Worm (Caenorhabditis elegans): Measurements from ENCODE around the gene sri-32.
"Not testable (repeated sequence)": the region's sequence is repeated elsewhere in the genome, so short reads cannot be mapped to it uniquely, and the experiment has no call there.

The sri-32 gene

ce11 chrII:3154383-3154782 is at the start of gene sri-32:
TSS of gene sri-32 (minus strand) at chrII:3154483.
- no peak for TF ChIP-seq ztf-6 (GFP tag; IDR thresholded peaks at IDR 0.05)
- TF ChIP-seq mxl-1 (tag; optimal IDR thresholded peaks at IDR 0.05) = no peak
- TF ChIP-seq gei-17 (GFP tag; optimal IDR thresholded peaks at IDR 0.05) = no peak
- TF ChIP-seq ets-4 (GFP tag; optimal IDR thresholded peaks at IDR 0.05) = no peak
- no peak for TF ChIP-seq chd-7 (tag; optimal IDR thresholded peaks at IDR 0.05)
- no peak for TF ChIP-seq Y95B8A.8 (GFP tag; IDR thresholded peaks at IDR 0.05)
- no peak for TF ChIP-seq hrde-1 (tag; optimal IDR thresholded peaks at IDR 0.05; ENCODE audit: borderline replicate concordance)

- TF ChIP-seq mcd-1 (GFP tag; IDR thresholded peaks at IDR 0.05) (no peak), cebp-2 (GFP tag; IDR thresholded peaks at IDR 0.05) (no peak), Y79H2A.3 (GFP tag; conservative IDR thresholded peaks at IDR 0.05) (no peak), F57C9.4 (tag; optimal IDR thresholded peaks at IDR 0.05) (no peak), ZK185.1 (tag; optimal IDR thresholded peaks at IDR 0.05; ENCODE audit: poor library complexity, severe bottlenecking) (no peak), efl-1 (GFP tag; optimal IDR thresholded peaks at IDR 0.05) (no peak), T07F8.4 (tag; optimal IDR thresholded peaks at IDR 0.05) (no peak)
These were observed 49.1 kb upstream of the sri-32 start, which contains the start of gene sri-50 for ce11 chrII:3203415-3203814. TSS of gene sri-50 (plus strand) at chrII:3203715.

ce11 chrII:3202519-3202918 is 48.2 kb upstream of the sri-32 start, which contains the start of gene sri-53:
TSS of gene sri-53 (minus strand) at chrII:3202619.
- TF ChIP-seq lag-1 (GFP tag; IDR thresholded peaks at IDR 0.05) (no peak), mxl-1 (tag; optimal IDR thresholded peaks at IDR 0.05) (no peak), ets-4 (GFP tag; optimal IDR thresholded peaks at IDR 0.05) (no peak), B0035.1 (tag; optimal IDR thresholded peaks at IDR 0.05) (no peak), somi-1 (GFP tag; optimal IDR thresholded peaks at IDR 0.05) (no peak), F39B2.1 (GFP tag; IDR thresholded peaks at IDR 0.05) (no peak)

ce11 chrII:3201242-3201641 is 47.0 kb upstream of the sri-32 start, which contains the start of gene sri-48:
TSS of gene sri-48 (minus strand) at chrII:3201342.
- TF ChIP-seq lin-35 (GFP tag; optimal IDR thresholded peaks at IDR 0.05); mxl-1 (tag; optimal IDR thresholded peaks at IDR 0.05); tbp1 (GFP tag; optimal IDR thresholded peaks at IDR 0.05): not testable (repeated sequence)

ce11 chrII:3198998-3199397 is 44.7 kb upstream of the sri-32 start, which contains the start of gene sri-51:
TSS of gene sri-51 (minus strand) at chrII:3199098.
- TF ChIP-seq rec-8 (tag; optimal IDR thresholded peaks at IDR 0.05) = no peak
- TF ChIP-seq die-1 (tag; optimal IDR thresholded peaks at IDR 0.05) = no peak
- no peak for TF ChIP-seq unc-62 (GFP tag; optimal IDR thresholded peaks at IDR 0.05)
- TF ChIP-seq F57A8.1 (GFP tag; optimal IDR thresholded peaks at IDR 0.05) = no peak
- no peak for TF ChIP-seq snpc-1.1 (tag; optimal IDR thresholded peaks at IDR 0.05; ENCODE audit: insufficient read depth)
- TF ChIP-seq repo-1 (tag; optimal IDR thresholded peaks at IDR 0.05) = no peak
- no peak for TF ChIP-seq F33H1.4 (GFP tag; IDR thresholded peaks at IDR 0.05)
- TF ChIP-seq F57C9.4 (tag; optimal IDR thresholded peaks at IDR 0.05) = no peak
- no peak for TF ChIP-seq dox-1 (GFP tag; IDR thresholded peaks at IDR 0.05)
- no peak for TF ChIP-seq nfyb-1 (GFP tag; IDR thresholded peaks at IDR 0.05)
- TF ChIP-seq lag-1 (GFP tag; IDR thresholded peaks at IDR 0.05) = no peak
- no peak for TF ChIP-seq lin-54 (GFP tag; optimal IDR thresholded peaks at IDR 0.05)
- TF ChIP-seq hrde-1 (tag; optimal IDR thresholded peaks at IDR 0.05; ENCODE audit: borderline replicate concordance) = no peak
- TF ChIP-seq ets-4 (GFP tag; optimal IDR thresholded peaks at IDR 0.05) = no peak
- TF ChIP-seq akir-1 (GFP tag; optimal IDR thresholded peaks at IDR 0.05) = no peak
- no peak for TF ChIP-seq bed-2 (GFP tag; IDR thresholded peaks at IDR 0.05)
- no peak for TF ChIP-seq B0336.3 (GFP tag; IDR thresholded peaks at IDR 0.05)

Measured in whole organism, young adult.